Worm (Caenorhabditis elegans) whole organism, L4/young adult: ENCODE data around the gene Y55D9A.2.

Experiments
- W03F9.2 ChIP-seq: fragments of 150-350 bp; optimal IDR thresholded peaks from 2 replicates; lab custom pipeline; 2014; ENCODE audit warnings: missing biosample characterization, missing genetic modification characterization
- dao-5 ChIP-seq: sonication (generic microtip); optimal IDR thresholded peaks from 2 replicates; lab custom pipeline; 2016; ENCODE audit warnings: missing genotype, missing genetic modification characterization, moderate library complexity, missing compliant biosample characterization
- him-1 ChIP-seq: sonication (generic microtip); optimal IDR thresholded peaks from 2 replicates; lab custom pipeline; 2016; ENCODE audit warnings: missing genotype, missing genetic modification reagents, missing genetic modification characterization, missing compliant biosample characterization

ce11 chrIV:12571047-12571446, 34.2 kb downstream of the Y55D9A.2 start, which contains the start of gene K08E7.4:
- TF ChIP-seq him-1 (tag; lab: Kevin White, UChicago) (no peak), W03F9.2 (tag; lab: Kevin White, UChicago) (no peak), dao-5 (tag; lab: Kevin White, UChicago) (no peak)
